Fruit fly (Drosophila melanogaster): ENCODE data around the gene cnc.

cnc gene

DNA sequence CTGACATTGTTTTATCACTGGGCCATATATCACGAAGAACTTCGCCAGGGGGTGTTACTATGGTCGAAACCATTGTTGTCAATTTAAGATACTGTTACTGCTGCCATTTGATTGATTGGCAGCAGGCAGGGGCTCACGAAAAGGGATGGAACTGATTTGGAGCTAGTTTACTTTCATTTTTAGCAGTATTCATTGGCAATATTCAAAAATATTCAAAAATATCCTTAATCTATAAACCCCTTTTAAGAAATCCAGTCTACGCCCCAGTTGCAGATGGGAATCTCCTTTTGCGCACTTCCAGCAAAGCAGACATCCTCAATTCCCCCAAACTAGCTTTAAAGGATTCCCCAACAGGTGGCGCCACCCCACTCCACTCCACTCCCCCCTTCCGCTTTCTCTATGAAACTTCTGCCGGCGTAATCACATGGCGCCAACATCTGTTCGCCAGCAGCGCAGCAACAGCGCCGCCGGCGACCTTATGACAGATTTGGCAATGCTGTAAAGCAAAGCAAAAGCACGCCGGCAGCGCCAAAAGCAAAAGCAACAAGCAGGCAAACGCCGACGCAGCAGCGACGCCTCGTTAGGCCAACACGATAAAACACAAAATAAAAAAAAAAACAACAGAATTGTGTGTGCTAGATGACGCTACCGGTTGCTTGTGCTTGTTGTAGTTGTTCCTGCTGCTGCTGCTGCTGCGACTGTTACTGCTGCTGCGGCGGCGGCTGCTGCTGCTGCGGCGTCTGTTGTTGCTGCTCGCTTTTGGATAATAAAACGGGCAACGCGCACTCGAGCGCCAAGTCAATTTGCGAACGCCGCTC lies 58.8 kb downstream of the cnc start, which contains the start of gene Irk1:
Gene Irk1, plus strand, starts transcription at position 811 of the 818 bp plus-strand sequence.
- no peak for TF ChIP-seq CG17801 (GFP tag; optimal IDR thresholded peaks at IDR 0.05; ENCODE audit: partially characterized antibody)

DNA sequence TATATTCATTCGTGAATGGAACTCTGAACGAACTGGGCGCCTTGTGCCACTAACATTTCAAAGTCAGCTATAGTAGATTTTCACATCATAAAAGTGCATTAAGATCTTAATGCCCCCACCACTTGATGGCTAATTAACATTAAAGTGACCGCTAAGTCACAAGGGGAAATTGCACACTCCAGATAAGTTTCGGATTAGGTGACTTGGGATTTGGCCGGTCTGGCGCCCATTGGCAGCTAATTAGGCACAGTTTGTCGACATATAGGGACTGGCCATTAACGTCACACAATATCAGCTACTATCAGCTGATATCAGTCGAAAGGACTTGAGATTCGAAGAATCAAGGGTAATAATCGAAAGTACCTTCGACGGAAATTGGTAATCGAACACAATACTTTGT lies 61.9 kb downstream of the cnc start:
- TF ChIP-seq CG17801 (GFP tag; optimal IDR thresholded peaks at IDR 0.05; ENCODE audit: partially characterized antibody) = no peak

DNA sequence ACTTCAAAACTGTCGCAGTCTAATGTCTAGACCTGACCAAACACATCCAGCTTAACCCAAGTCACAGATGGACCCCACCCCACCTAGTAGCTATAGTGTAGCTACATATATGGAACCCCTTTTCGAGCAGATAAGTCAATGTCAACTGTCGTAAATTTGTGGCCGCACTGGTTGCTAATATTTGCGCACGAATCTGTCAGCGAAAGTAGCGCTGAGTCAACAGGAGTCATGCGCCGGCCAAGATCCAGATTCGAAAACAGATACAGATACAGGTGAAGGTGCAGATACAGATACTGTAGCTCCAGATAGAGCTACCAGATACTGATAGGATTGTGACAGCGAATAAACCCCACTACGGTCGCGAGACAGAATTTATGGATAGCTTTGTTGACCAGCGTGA lies 62.4 kb downstream of the cnc start:
- TF ChIP-seq CG17801 (GFP tag; optimal IDR thresholded peaks at IDR 0.05; ENCODE audit: partially characterized antibody) = no peak

DNA sequence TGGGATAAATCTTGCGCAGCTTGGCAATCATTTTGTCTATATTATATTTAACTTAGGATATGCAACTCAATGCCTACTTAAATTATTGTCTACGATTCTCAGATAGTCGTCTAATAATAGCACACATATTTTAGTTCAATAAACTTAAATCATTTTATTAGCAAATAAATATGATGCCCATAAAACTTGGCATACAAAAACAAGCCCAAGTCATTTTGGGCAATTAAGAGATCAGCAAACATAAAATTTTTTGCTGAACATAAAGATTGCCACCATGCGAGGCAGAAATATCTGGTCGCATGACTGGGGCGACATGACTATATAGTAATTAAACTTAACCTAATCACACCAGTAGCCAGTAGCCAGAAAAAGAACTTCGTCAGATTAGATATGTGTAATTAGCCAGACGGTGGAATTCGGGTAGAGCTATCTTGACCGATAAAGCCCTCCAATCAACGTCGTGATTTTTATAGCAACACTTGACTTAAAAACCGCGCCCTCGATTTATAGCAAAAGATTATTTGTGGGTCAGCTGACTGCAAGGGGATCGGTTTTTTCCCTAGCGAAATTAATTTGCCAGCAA lies 65.1 kb downstream of the cnc start, which contains the start of gene CG13829:
Gene CG13829, minus strand, starts transcription at position 51 of the 583 bp plus-strand sequence.
- TF ChIP-seq CG17801 (GFP tag; optimal IDR thresholded peaks at IDR 0.05; ENCODE audit: partially characterized antibody) = no peak

DNA sequence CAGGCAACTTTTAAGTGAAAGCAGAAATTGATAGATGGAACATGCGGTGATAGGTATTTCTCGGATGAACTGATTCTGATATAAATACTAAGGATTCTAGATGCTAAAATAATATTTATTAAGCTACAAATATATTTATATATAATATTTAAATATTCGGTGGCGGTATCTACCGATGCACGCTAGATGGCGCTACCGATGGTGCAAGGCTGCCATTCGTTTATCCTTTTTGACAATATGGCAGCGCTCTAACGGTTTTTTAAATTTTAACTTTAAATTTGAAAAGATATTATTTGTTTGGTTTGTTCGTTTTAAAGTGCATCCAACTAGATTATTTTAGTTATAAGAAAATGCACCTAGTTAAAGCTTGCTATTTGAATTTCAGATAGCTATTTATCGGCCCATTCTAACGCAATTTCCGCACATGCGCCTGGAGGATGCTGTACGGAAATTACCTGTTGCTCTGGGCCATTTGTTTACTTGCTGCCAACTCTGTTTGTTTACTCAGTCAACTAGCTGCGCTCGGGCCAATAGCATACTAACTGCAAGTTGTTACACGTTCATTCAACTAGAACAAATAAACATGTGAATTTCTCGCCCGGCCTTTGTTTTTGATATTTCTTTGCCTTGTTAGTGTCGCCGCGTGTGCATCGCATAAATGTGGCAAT lies 67.1 kb downstream of the cnc start, which contains the start of gene VhaAC39-2:
Gene VhaAC39-2, minus strand, starts transcription at position 28 of the 668 bp plus-strand sequence.
- no peak for TF ChIP-seq CG17801 (GFP tag; optimal IDR thresholded peaks at IDR 0.05; ENCODE audit: partially characterized antibody)

DNA sequence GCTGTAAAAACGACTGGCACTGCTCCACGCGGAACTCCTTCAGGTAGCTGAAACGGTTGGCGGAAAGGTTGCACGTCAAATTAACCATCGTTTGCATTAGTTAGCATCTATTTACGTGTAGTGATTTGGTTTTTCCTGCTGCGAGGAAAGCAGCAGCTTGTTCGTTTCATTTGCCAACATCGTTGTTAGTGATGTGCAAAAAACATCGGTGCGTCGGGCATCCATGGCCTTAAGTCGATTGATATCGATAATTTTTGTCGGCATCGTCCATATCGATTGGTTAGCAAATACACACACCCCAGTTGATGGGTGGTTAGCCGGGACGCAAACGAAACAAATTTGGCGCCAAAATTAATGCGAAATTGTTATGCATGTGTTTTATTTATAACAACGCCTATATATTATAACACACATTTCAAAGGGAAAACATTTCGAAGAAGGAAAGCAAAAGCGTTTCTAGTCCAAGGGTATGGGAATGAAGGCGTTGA lies 68.8 kb downstream of the cnc start, which contains the start of gene unk:
Gene unk, minus strand, starts transcription at position 199 of the 488 bp plus-strand sequence.
- TF ChIP-seq CG17801 (GFP tag; optimal IDR thresholded peaks at IDR 0.05; ENCODE audit: partially characterized antibody) = peak; percentile 39

DNA sequence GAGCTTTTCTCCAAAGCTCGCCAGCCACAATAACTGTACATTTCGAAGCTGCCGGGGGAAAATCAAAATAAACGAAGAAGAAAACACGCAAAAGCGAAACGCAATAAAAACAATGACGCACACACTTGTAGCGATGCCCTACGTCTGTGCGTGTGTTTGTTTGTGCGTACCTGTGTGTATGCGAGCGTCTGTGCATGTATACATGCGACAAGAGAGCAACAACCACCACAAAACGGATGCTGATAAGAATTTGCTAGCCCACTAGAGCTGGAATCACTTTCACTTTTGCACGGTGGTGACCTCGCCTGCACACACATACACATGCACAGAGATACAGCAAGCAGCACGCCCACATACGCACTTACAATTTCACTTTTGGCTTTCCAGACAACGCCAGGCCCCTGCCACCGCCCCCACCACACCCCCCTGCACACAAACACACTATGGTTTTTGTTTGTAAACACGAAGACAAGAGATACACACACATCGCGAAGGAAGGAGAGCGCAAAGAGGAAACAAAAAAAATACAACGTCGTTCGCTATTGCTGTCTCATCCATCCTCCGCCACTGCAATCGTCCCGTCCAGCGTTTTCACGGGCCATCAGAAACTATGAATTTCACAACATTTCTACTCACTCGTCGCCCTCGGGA lies 69.5 kb downstream of the cnc start:
- no peak for TF ChIP-seq CG17801 (GFP tag; optimal IDR thresholded peaks at IDR 0.05; ENCODE audit: partially characterized antibody)

DNA sequence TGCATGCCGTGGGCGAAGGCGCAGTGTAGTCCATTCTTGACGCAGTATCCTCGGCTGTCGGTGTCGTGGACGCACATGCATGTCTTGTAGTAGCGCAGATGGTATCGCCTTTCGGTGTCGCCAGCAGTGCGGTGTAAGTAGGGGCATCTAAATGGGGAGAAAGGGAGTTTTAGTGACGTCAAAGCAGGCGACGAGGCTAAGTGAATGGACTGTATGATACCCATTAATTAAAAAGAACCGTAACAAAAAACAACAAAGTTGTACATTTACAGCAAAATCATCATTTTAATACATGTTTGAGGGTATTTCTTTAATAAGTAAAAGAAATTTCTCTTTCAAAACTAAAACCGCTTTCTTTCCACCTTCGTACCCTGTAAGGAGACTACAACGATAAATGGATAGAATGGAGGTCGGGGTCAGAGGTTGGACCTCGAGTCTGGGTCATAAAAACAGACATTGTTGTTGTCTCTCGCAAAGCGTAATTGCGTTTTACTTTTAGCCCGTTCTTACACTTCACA lies 70.1 kb downstream of the cnc start:
- no peak for TF ChIP-seq CG17801 (GFP tag; optimal IDR thresholded peaks at IDR 0.05; ENCODE audit: partially characterized antibody)

DNA sequence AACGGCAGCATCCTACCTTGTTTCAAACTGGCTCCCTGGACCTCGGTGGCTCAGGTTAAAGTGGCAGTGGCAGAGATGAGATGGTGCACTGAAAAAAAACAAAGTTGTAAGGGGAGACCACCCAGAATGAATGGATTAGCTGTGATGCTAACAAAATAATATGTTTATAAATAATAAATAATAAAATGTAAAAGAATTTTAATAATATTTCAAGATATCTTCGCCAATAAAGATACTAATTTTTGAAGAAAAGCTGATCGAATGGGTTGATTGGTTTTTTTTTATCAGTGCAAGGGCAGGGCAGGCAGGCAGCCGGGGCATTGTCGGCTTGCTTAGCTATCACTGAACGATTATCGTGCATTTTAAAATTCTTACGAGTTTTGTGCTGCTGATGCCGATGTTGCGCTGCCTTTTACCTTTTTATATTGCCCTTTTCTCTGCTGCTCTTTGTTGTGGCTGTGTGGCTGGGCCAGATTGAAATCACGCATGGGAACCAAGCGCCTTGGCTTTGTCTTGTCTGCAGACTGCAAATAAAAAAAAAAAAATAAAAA lies 77.4 kb downstream of the cnc start:
- TF ChIP-seq CG17801 (GFP tag; optimal IDR thresholded peaks at IDR 0.05; ENCODE audit: partially characterized antibody) = no peak

DNA sequence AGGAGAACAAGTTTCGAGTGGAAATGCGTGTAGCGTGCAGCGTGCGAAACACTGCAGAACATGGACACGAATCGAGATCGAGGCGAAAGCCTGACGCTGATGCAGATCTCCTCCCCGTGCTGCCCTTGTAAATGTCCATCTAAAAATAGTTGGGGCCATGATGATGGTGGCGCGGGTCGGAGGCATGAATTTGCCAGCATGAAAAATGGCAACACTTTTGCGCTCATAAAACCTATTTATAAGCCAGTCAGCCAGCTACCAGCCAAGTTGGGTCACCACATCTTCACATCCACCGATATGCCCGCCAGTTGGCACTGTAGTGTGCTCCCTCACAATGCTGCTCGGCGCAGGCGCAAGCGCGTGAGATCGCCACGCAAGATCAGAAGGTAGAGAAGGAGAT lies 78.1 kb downstream of the cnc start:
- TF ChIP-seq CG17801 (GFP tag; optimal IDR thresholded peaks at IDR 0.05; ENCODE audit: partially characterized antibody) = no peak

DNA sequence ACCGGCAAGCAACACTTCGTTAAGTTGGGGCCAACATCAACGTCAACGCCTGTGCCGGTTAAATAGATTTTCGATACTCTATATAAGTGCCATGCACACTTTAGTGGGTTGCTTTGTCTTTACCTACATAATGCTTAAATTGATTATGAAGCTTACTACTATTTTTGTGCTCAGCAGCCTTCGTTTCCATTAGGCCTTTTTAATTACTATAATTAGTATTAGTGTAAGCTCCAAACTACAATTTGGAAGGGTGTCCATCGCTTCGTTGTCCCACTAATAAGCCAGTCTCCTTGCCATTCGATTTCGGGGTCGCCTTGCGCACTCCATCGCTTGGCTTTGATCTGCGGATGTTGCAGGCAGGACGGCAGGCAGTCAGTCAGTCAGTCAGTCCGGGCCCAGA lies 78.9 kb downstream of the cnc start:
- no peak for TF ChIP-seq CG17801 (GFP tag; optimal IDR thresholded peaks at IDR 0.05; ENCODE audit: partially characterized antibody)

DNA sequence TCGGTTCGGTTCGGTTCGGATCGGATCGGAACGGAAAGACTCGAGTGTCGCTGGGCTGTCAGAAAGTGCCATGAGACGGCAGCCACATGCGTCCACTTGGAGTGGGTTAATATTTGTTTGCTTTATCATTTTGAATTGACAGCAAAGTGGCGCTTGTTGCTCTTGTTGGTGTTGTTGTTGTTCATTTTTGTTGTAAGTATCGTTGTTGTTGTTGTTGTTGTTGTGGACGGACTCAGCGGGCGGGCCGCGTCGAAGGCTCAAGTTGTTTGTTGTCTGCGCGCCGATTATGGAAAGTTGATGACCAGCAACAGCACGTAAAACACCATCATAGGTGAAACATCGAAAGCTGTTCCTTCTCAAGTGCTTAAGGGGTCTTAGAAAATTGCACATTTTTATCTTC lies 79.5 kb downstream of the cnc start:
- TF ChIP-seq CG17801 (GFP tag; optimal IDR thresholded peaks at IDR 0.05; ENCODE audit: partially characterized antibody) = no peak

DNA sequence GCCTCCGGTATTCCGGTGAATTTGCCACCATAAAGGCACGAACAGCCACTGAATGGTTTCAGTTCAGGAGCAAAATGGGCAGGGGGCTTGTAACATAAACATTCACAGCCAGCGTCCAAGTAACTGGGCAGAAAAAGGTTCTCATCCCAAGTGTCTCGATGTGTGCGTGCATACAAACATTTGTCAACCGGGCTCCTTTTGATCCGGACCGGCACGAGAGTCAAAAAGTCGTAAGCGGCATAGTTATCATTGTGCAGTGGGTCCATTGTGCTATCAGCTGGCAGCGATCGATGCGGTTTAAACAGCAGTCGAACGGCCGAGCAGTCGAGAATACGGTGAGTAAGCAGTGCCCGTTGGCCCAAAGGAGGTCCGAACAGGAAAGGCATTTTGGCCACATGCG lies 80.8 kb downstream of the cnc start:
- TF ChIP-seq CG17801 (GFP tag; optimal IDR thresholded peaks at IDR 0.05; ENCODE audit: partially characterized antibody) = no peak

DNA sequence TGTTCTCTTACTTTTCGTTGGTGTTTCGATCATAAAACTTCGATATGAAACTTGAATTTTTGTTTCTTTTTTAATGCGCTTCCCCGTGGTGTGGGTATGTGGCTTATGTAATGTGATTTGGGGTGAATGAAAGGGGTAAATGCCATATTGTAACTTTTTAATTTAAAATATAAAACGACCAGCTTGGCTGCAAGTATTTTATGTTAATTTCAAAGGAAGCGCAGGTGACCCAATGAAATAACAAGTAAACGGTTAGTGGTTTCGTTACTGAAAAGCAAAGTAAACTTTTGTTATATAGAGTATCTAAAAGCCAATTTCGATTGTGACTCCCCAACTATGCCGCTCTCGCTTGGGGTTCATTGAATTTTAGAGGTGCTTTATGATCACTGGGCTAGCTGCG lies 81.9 kb downstream of the cnc start:
- TF ChIP-seq CG17801 (GFP tag; optimal IDR thresholded peaks at IDR 0.05; ENCODE audit: partially characterized antibody) = no peak

Data from ovary, adult (tissue).